Worm (Caenorhabditis elegans): ENCODE results near the gene nos-2.

nos-2 gene

ce11 chrII:7104794-7105613 is 39.6 kb downstream of the nos-2 start, which contains the start of the genes farl-11 and rpl-33 (continued):
- TF ChIP-seq ceh-63 (GFP tag; optimal IDR thresholded peaks at IDR 0.05) (no peak), ceh-90 (tag; optimal IDR thresholded peaks at IDR 0.05) (no peak), ets-5 (GFP tag; IDR thresholded peaks at IDR 0.05) (no peak), alr-1 (tag; optimal IDR thresholded peaks at IDR 0.05; ENCODE audit: borderline replicate concordance) (no peak), lin-35 (GFP tag; optimal IDR thresholded peaks at IDR 0.05) (peak; percentile 83 to 93), sptf-1 (tag; optimal IDR thresholded peaks at IDR 0.05) (no peak), fkh-8 (tag; optimal IDR thresholded peaks at IDR 0.05) (peak; percentile 85), ztf-4 (tag; optimal IDR thresholded peaks at IDR 0.05) (no peak), lin-13 (GFP tag; optimal IDR thresholded peaks at IDR 0.05) (peak; percentile 79), C04F5.9 (tag; optimal IDR thresholded peaks at IDR 0.05) (peak; percentile 58), C16A3.4 (tag; optimal IDR thresholded peaks at IDR 0.05) (peak; percentile 95), Y116A8C.19 (tag; optimal IDR thresholded peaks at IDR 0.05; ENCODE audit: borderline replicate concordance) (no peak), grh-1 (GFP tag; IDR thresholded peaks at IDR 0.05) (peak; percentile 53; the same call in 1 of the 2 replicates), nhr-76 (tag; optimal IDR thresholded peaks at IDR 0.05) (no peak), ceh-88 (GFP tag; IDR thresholded peaks at IDR 0.05) (peak; percentile 26; the same call in 1 of the 2 replicates), skn-1 (tag; optimal IDR thresholded peaks at IDR 0.05) (peak; percentile 93), hlh-4 (tag; optimal IDR thresholded peaks at IDR 0.05) (no peak), irx-1 (tag; optimal IDR thresholded peaks at IDR 0.05) (peak; percentile 43), pqm-1 (tag; optimal IDR thresholded peaks at IDR 0.05) (no peak), F16B12.6 (tag; optimal IDR thresholded peaks at IDR 0.05) (peak; percentile 70), egl-13 (tag; optimal IDR thresholded peaks at IDR 0.05) (peak; percentile 34), mab-9 (GFP tag; IDR thresholded peaks at IDR 0.05) (no peak), tlp-1 (tag; optimal IDR thresholded peaks at IDR 0.05) (no peak), xbp-1 (tag; optimal IDR thresholded peaks at IDR 0.05) (peak; percentile 81), elt-2 (tag; optimal IDR thresholded peaks at IDR 0.05) (peak; percentile 15), blmp-1 (tag; optimal IDR thresholded peaks at IDR 0.05) (peak; percentile 84), lin-15B (tag; optimal IDR thresholded peaks at IDR 0.05) (peak; percentile 98), snu-23 (GFP tag; optimal IDR thresholded peaks at IDR 0.05) (peak; percentile 92), nhr-77 (tag; optimal IDR thresholded peaks at IDR 0.05) (peak; percentile 80), sox-4 (tag; optimal IDR thresholded peaks at IDR 0.05) (peak; percentile 45), hpl-2 (GFP tag; optimal IDR thresholded peaks at IDR 0.05) (peak; percentile 52), efl-1 (optimal IDR thresholded peaks at IDR 0.05) (peak; percentile 84 to 86), efl-1 (GFP tag; optimal IDR thresholded peaks at IDR 0.05 in 1 of 2) (peak; percentile 79 to 97), ceh-8 (GFP tag; optimal IDR thresholded peaks at IDR 0.05) (no peak), unc-98 (GFP tag; IDR thresholded peaks at IDR 0.05) (no peak), unc-62 (GFP tag; optimal IDR thresholded peaks at IDR 0.05) (no peak), lir-3 (tag; optimal IDR thresholded peaks at IDR 0.05; ENCODE audit: poor library complexity) (peak; percentile 58), sup-37 (GFP tag; optimal IDR thresholded peaks at IDR 0.05) (no peak), lin-14 (GFP tag; optimal IDR thresholded peaks at IDR 0.05) (peak; percentile 85), zag-1 (tag; optimal IDR thresholded peaks at IDR 0.05) (no peak), nhr-11 (tag; optimal IDR thresholded peaks at IDR 0.05) (peak; percentile 39), swsn-7 (tag; optimal IDR thresholded peaks at IDR 0.05) (peak; percentile 76), dpl-1 (GFP tag; optimal IDR thresholded peaks at IDR 0.05) (peak; percentile 75 to 83 (median 81)), jun-1 (tag; optimal IDR thresholded peaks at IDR 0.05) (peak; percentile 60), zip-4 (GFP tag; optimal IDR thresholded peaks at IDR 0.05) (no peak), unc-30 (tag; optimal IDR thresholded peaks at IDR 0.05) (no peak), nhr-19 (GFP tag; conservative IDR thresholded peaks at IDR 0.05) (peak; percentile 77), nhr-237 (tag; optimal IDR thresholded peaks at IDR 0.05) (peak; percentile 87), mef-2 (tag; optimal IDR thresholded peaks at IDR 0.05) (no peak), ama-1 (optimal IDR thresholded peaks at IDR 0.05) (peak; percentile 62), fkh-10 (GFP tag; optimal IDR thresholded peaks at IDR 0.05) (peak; percentile 33), mep-1 (tag; optimal IDR thresholded peaks at IDR 0.05) (peak; percentile 96)

Measured in whole organism, L1 larva.